Fruit fly (Drosophila melanogaster) whole organism, embryonic: ENCODE measurements around the gene CG3662.

ENCODE experiments used
- B-H1 ChIP-seq: fragments of 200-800 bp; sonication (Bioruptor generic); IDR thresholded peaks from 3 replicates; pipeline ENCODE4 v1.3.6; 2022; ENCODE audit warnings: missing biosample characterization, missing genetic modification characterization
- B-H2 ChIP-seq: fragments of 200-800 bp; sonication (Bioruptor generic); optimal IDR thresholded peaks from 2 replicates; lab custom pipeline; 2018; ENCODE audit warnings: missing biosample characterization, mild to moderate bottlenecking, missing genetic modification characterization
- CG10959 ChIP-seq: fragments of 200-800 bp; sonication (Bioruptor generic); IDR thresholded peaks from 2 replicates; pipeline ENCODE4 v1.3.6; 2022; ENCODE audit warnings: missing biosample characterization, missing genetic modification characterization
- CG11398 ChIP-seq: fragments of 200-800 bp; sonication (Bioruptor generic); optimal IDR thresholded peaks from 2 replicates; lab custom pipeline; 2016; ENCODE audit warnings: missing biosample characterization, missing genetic modification characterization
- CG11723 ChIP-seq: fragments of 200-800 bp; sonication (Bioruptor generic); optimal IDR thresholded peaks from 2 replicates; lab custom pipeline; 2017; ENCODE audit warnings: missing biosample characterization, mild to moderate bottlenecking, missing genetic modification characterization
- CG12942 ChIP-seq: fragments of 200-800 bp; sonication (Bioruptor generic); optimal IDR thresholded peaks from 3 replicates; lab custom pipeline; 2016; ENCODE audit warnings: missing biosample characterization, missing genetic modification characterization
- CG13894 ChIP-seq: fragments of 200-800 bp; sonication (Bioruptor generic); optimal IDR thresholded peaks from 3 replicates; lab custom pipeline; 2018; ENCODE audit warnings: missing biosample characterization, mild to moderate bottlenecking, missing genetic modification characterization, moderate library complexity
- CG14965 ChIP-seq: fragments of 200-800 bp; sonication (Bioruptor generic); optimal IDR thresholded peaks from 2 replicates; lab custom pipeline; 2016; ENCODE audit warnings: missing biosample characterization, missing genetic modification characterization, borderline replicate concordance
- CG1602 ChIP-seq: fragments of 200-800 bp; sonication (Bioruptor generic); optimal IDR thresholded peaks from 3 replicates; lab custom pipeline; 2016; ENCODE audit warnings: missing biosample characterization, missing genetic modification characterization
- CG1647 ChIP-seq: fragments of 200-800 bp; sonication (Bioruptor generic); optimal IDR thresholded peaks from 3 replicates; lab custom pipeline; 2016; ENCODE audit warnings: missing biosample characterization, missing genetic modification characterization
- CG17328 ChIP-seq: fragments of 200-800 bp; sonication (Bioruptor generic); IDR thresholded peaks from 2 replicates; pipeline ENCODE4 v1.3.6; 2022; ENCODE audit warnings: missing biosample characterization, missing genetic modification characterization
- CG2199 ChIP-seq: fragments of 200-800 bp; sonication (Bioruptor generic); IDR thresholded peaks from 3 replicates; pipeline ENCODE4 v1.3.6; 2022; ENCODE audit warnings: missing biosample characterization, missing genetic modification characterization
- CG2712 ChIP-seq: fragments of 200-800 bp; optimal IDR thresholded peaks from 3 replicates; lab custom pipeline; 2019; ENCODE audit warnings: missing biosample characterization, mild to moderate bottlenecking, missing genetic modification characterization, moderate library complexity
- CG3065 ChIP-seq: fragments of 200-800 bp; sonication (Bioruptor generic); optimal IDR thresholded peaks from 2 replicates; lab custom pipeline; 2016; ENCODE audit warnings: missing biosample characterization, missing genetic modification characterization
- CG31441 ChIP-seq: fragments of 200-800 bp; sonication (Bioruptor generic); IDR thresholded peaks from 2 replicates; pipeline ENCODE4 v1.3.6; 2022; ENCODE audit warnings: missing biosample characterization, missing genetic modification characterization
- CG3163 ChIP-seq: fragments of 200-800 bp; sonication (Bioruptor generic); optimal IDR thresholded peaks from 3 replicates; lab custom pipeline; 2016; ENCODE audit warnings: missing biosample characterization, missing genetic modification characterization
- CG4617 ChIP-seq: fragments of 200-800 bp; sonication (Bioruptor generic); optimal IDR thresholded peaks from 3 replicates; lab custom pipeline; 2016; ENCODE audit warnings: missing biosample characterization, missing genetic modification characterization, borderline replicate concordance
- CG5180 ChIP-seq: fragments of 200-800 bp; sonication (Bioruptor generic); optimal IDR thresholded peaks from 3 replicates; lab custom pipeline; 2017; ENCODE audit warnings: missing biosample characterization, missing genetic modification characterization, mild to moderate bottlenecking, moderate library complexity, missing genetic modification reagents
- CG9609 ChIP-seq: fragments of 200-800 bp; sonication (Bioruptor generic); optimal IDR thresholded peaks from 3 replicates; lab custom pipeline; 2016; ENCODE audit warnings: missing biosample characterization, missing genetic modification characterization
- Camta ChIP-seq: fragments of 200-800 bp; sonication (Bioruptor generic); optimal IDR thresholded peaks from 2 replicates; lab custom pipeline; 2016; ENCODE audit warnings: missing biosample characterization, missing genetic modification characterization
- Dip2 ChIP-seq: fragments of 200-800 bp; sonication (Bioruptor generic); IDR thresholded peaks from 2 replicates; pipeline ENCODE4 v1.3.6; 2022; ENCODE audit warnings: missing biosample characterization, missing genetic modification characterization
- Eip74EF ChIP-seq, 2 experiments: fragments of 200-800 bp in 1 of 2; fragments of >200 bp in 1 of 2; sonication (Bioruptor generic) in 1 of 2; optimal IDR thresholded peaks; 2 replicates each; lab custom pipeline; 2017 to 2019; ENCODE audit warnings: missing biosample characterization in 2 of 2, missing genetic modification characterization in 2 of 2, mild to moderate bottlenecking in 1 of 2, moderate library complexity in 1 of 2
- Hand ChIP-seq: fragments of 200-800 bp; sonication (Bioruptor generic); optimal IDR thresholded peaks from 2 replicates; lab custom pipeline; 2017; ENCODE audit warnings: mild to moderate bottlenecking, missing biosample characterization, missing genetic modification reagents, missing genetic modification characterization
- HmgZ ChIP-seq: fragments of 200-800 bp; sonication (Bioruptor generic); optimal IDR thresholded peaks from 2 replicates; lab custom pipeline; 2018; ENCODE audit warnings: missing biosample characterization, mild to moderate bottlenecking, missing genetic modification characterization
- Hmr ChIP-seq: fragments of 200-800 bp; sonication (Bioruptor generic); optimal IDR thresholded peaks from 3 replicates; lab custom pipeline; 2017; ENCODE audit warnings: mild to moderate bottlenecking, missing biosample characterization, missing genetic modification reagents, missing genetic modification characterization
- Lim3 ChIP-seq: fragments of 200-800 bp; sonication (Bioruptor generic); IDR thresholded peaks from 2 replicates; pipeline ENCODE4 v1.3.6; 2022; ENCODE audit warnings: missing biosample characterization, missing genetic modification characterization
- NFAT ChIP-seq: fragments of 200-800 bp; sonication (Bioruptor generic); IDR thresholded peaks from 2 replicates; pipeline ENCODE4 v1.3.6; 2022; ENCODE audit warnings: missing biosample characterization, missing genetic modification characterization
- Oli ChIP-seq: fragments of 200-800 bp; sonication (Bioruptor generic); optimal IDR thresholded peaks from 2 replicates; lab custom pipeline; 2018; ENCODE audit warnings: missing biosample characterization, mild to moderate bottlenecking, missing genetic modification characterization, moderate library complexity
- PHDP ChIP-seq: fragments of 200-800 bp; sonication (Bioruptor generic); optimal IDR thresholded peaks from 3 replicates; lab custom pipeline; 2018; ENCODE audit warnings: missing biosample characterization, mild to moderate bottlenecking, missing genetic modification characterization, moderate library complexity
- Ravus ChIP-seq: fragments of 200-800 bp; sonication (Bioruptor generic); IDR thresholded peaks from 2 replicates; pipeline ENCODE4 v1.3.6; 2022; ENCODE audit warnings: missing biosample characterization, missing genetic modification characterization
- Sry-β ChIP-seq: fragments of 200-800 bp; sonication (Bioruptor generic); optimal IDR thresholded peaks from 2 replicates; lab custom pipeline; 2018; ENCODE audit warnings: missing biosample characterization, mild to moderate bottlenecking, missing genetic modification characterization, moderate library complexity
- Ssrp ChIP-seq: fragments of 200-800 bp; sonication (Bioruptor generic); optimal IDR thresholded peaks from 2 replicates; lab custom pipeline; 2018; ENCODE audit warnings: missing biosample characterization, mild to moderate bottlenecking, missing genetic modification characterization, moderate library complexity
- Vsx1 ChIP-seq: fragments of 200-800 bp; sonication (Bioruptor generic); optimal IDR thresholded peaks from 2 replicates; lab custom pipeline; 2017; ENCODE audit warnings: missing biosample characterization, mild to moderate bottlenecking, missing genetic modification characterization, missing genetic modification reagents
- bab2 ChIP-seq: fragments of 200-800 bp; sonication (Bioruptor generic); optimal IDR thresholded peaks from 2 replicates; lab custom pipeline; 2016; ENCODE audit warnings: missing biosample characterization, missing genetic modification characterization
- bcd ChIP-seq: fragments of 200-800 bp; sonication (Bioruptor generic); optimal IDR thresholded peaks from 2 replicates; lab custom pipeline; 2017; ENCODE audit warnings: missing biosample characterization, mild to moderate bottlenecking, missing genetic modification characterization
- cas ChIP-seq: fragments of 200-800 bp; sonication (Bioruptor generic); IDR thresholded peaks from 2 replicates; pipeline ENCODE4 v1.3.6; 2022; ENCODE audit warnings: missing biosample characterization, missing genetic modification characterization
- corto ChIP-seq: fragments of 200-800 bp; sonication (Bioruptor generic); optimal IDR thresholded peaks from 2 replicates; lab custom pipeline; 2016; ENCODE audit warnings: missing biosample characterization, mild to moderate bottlenecking, missing genetic modification characterization, moderate library complexity
- crol ChIP-seq: fragments of 200-800 bp; sonication (Bioruptor generic); IDR thresholded peaks from 2 replicates; pipeline ENCODE4 v1.3.6; 2022; ENCODE audit warnings: missing biosample characterization, missing genetic modification characterization
- disco-r ChIP-seq: fragments of 200-800 bp; sonication (Bioruptor generic); optimal IDR thresholded peaks from 2 replicates; lab custom pipeline; 2016; ENCODE audit warnings: missing biosample characterization, missing genetic modification characterization
- dm ChIP-seq: fragments of 200-800 bp; sonication (Bioruptor generic); optimal IDR thresholded peaks from 3 replicates; lab custom pipeline; 2016; ENCODE audit warnings: missing biosample characterization, missing genetic modification characterization
- eve ChIP-seq, 2 experiments: fragments of >200 bp; optimal IDR thresholded peaks; 2 replicates each; lab custom pipeline; 2017; ENCODE audit warnings: missing biosample characterization in 2 of 2, missing genetic modification characterization in 2 of 2
- gem ChIP-seq: fragments of 200-800 bp; sonication (Bioruptor generic); optimal IDR thresholded peaks from 2 replicates; lab custom pipeline; 2019; ENCODE audit warnings: missing biosample characterization, mild to moderate bottlenecking, missing genetic modification characterization, moderate library complexity
- grau ChIP-seq: fragments of 200-800 bp; optimal IDR thresholded peaks from 3 replicates; lab custom pipeline; 2019; ENCODE audit warnings: missing biosample characterization, mild to moderate bottlenecking, missing genetic modification characterization, moderate library complexity
- sc ChIP-seq, 3 experiments: fragments of >200 bp in 2 of 3; fragments of 200-800 bp in 1 of 3; sonication (Bioruptor generic) in 1 of 3; optimal IDR thresholded peaks; 2 replicates in 2 of 3; 3 replicates in 1 of 3; lab custom pipeline; 2017; ENCODE audit warnings: mild to moderate bottlenecking in 1 of 3, missing biosample characterization in 1 of 3, missing genetic modification characterization in 1 of 3, missing genetic modification reagents in 1 of 3
- sd ChIP-seq: fragments of 200-800 bp; sonication (Bioruptor generic); optimal IDR thresholded peaks from 3 replicates; lab custom pipeline; 2018; ENCODE audit warnings: missing biosample characterization, mild to moderate bottlenecking, missing genetic modification characterization, moderate library complexity
- shn ChIP-seq: fragments of 200-800 bp; sonication (Bioruptor generic); optimal IDR thresholded peaks from 3 replicates; lab custom pipeline; 2016; ENCODE audit warnings: missing biosample characterization, missing genetic modification characterization
- sr ChIP-seq: fragments of 200-800 bp; sonication (Bioruptor generic); IDR thresholded peaks from 3 replicates; pipeline ENCODE4 v1.3.6; 2022; ENCODE audit warnings: missing biosample characterization, missing genetic modification characterization
- trh ChIP-seq: fragments of 200-800 bp; sonication (Bioruptor generic); optimal IDR thresholded peaks from 2 replicates; lab custom pipeline; 2016; ENCODE audit warnings: missing biosample characterization, missing genetic modification characterization
- zf30C ChIP-seq: fragments of 200-800 bp; sonication (Bioruptor generic); optimal IDR thresholded peaks from 3 replicates; lab custom pipeline; 2018; ENCODE audit warnings: missing biosample characterization, mild to moderate bottlenecking, missing genetic modification characterization

Gene CG3662

DNA sequence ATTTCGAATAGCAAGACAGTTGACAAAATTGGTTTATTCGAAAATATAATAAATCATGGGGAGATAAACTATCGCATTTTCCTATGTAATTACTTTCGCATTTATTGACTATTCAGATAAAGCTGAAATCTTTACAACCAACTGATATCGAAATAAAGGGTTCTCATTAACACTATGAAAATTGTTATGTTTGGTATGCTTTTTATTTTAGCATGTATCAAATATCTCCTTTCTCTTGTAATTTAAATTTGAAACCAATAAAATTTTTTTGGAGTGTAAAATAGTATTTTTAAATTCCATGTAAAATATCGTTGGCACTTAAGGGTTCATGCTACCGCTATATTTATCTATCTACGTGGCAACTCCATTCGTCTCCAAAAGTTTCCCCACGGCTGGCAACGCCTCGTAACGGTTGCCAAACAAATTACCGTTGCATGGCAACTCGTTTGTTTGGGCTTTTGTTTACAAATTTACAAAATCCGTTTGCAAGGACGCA lies 34.0 kb downstream of the CG3662 start, which contains the start of gene CG13949 (continued):
- TF ChIP-seq Sry-β (GFP tag; lab: Kevin White, UChicago), result no peak
- TF ChIP-seq CG12942 (GFP tag; lab: Kevin White, UChicago), result peak; percentile 37
- peak; percentile 51 for TF ChIP-seq bab2 (GFP tag; lab: Kevin White, UChicago)
- no peak for TF ChIP-seq CG1647 (GFP tag; lab: Kevin White, UChicago)
- peak; percentile 8 for TF ChIP-seq CG4617 (GFP tag; lab: Kevin White, UChicago)
- TF ChIP-seq disco-r (GFP tag; lab: Kevin White, UChicago), result peak; percentile 47
- no peak for TF ChIP-seq CG3065 (GFP tag; lab: Kevin White, UChicago)
- TF ChIP-seq CG2712 (tag; lab: Kevin White, UChicago), result peak; percentile 70
- no peak for TF ChIP-seq corto
- TF ChIP-seq Hmr (GFP tag; lab: Kevin White, UChicago), result peak; percentile 94
- peak; percentile 73 for TF ChIP-seq CG17328 (GFP tag; lab: Robert Waterston, UW)
- TF ChIP-seq Ssrp (tag; lab: Kevin White, UChicago), result peak; percentile 20
- peak; percentile 59 for TF ChIP-seq shn (GFP tag; lab: Kevin White, UChicago)
- peak; percentile 25 for TF ChIP-seq B-H2 (GFP tag; lab: Kevin White, UChicago)
- TF ChIP-seq cas, result peak; percentile 34; the same call in 1 of the 2 replicates
- peak; percentile 60 for TF ChIP-seq Hand (GFP tag; lab: Kevin White, UChicago)
- peak; percentile 4 for TF ChIP-seq Camta
- no peak for TF ChIP-seq Dip2 (GFP tag; lab: Robert Waterston, UW)
- TF ChIP-seq dm (GFP tag; lab: Kevin White, UChicago), result peak; percentile 25
- TF ChIP-seq sr (GFP tag; lab: Robert Waterston, UW), result no peak
- peak; percentile 73 for TF ChIP-seq B-H1 (GFP tag; lab: Robert Waterston, UW)
- TF ChIP-seq CG3163 (GFP tag; lab: Kevin White, UChicago), result peak; percentile 39
- TF ChIP-seq zf30C (GFP tag; lab: Kevin White, UChicago), result peak; percentile 85
- no peak for TF ChIP-seq CG11723 (GFP tag; lab: Kevin White, UChicago)
- TF ChIP-seq eve (GFP tag; optimal IDR thresholded peaks at IDR 0.05; lab: Kevin White, UChicago), result no peak
- TF ChIP-seq bcd, result peak; percentile 45
- peak; percentile 81 for TF ChIP-seq gem (tag; lab: Kevin White, UChicago)
- TF ChIP-seq NFAT, result peak; percentile 79
- peak; percentile 15 for TF ChIP-seq Oli (tag; lab: Kevin White, UChicago)
- TF ChIP-seq crol (GFP tag; lab: Robert Waterston, UW), result no peak
- peak; percentile 54 for TF ChIP-seq CG11398
- peak in 1 of 2 experiments; percentile 27 for TF ChIP-seq Eip74EF (GFP tag; optimal IDR thresholded peaks at IDR 0.05; lab: Kevin White, UChicago)
- peak; percentile 84 for TF ChIP-seq PHDP (tag; lab: Kevin White, UChicago)
- TF ChIP-seq grau, result peak; percentile 68
- peak; percentile 12 for TF ChIP-seq CG5180 (GFP tag; lab: Kevin White, UChicago)
- no peak for TF ChIP-seq Lim3
- no peak for TF ChIP-seq trh
- peak; percentile 51 for TF ChIP-seq CG9609
- TF ChIP-seq CG1602, result peak; percentile 16
- TF ChIP-seq CG13894, result peak; percentile 63
- TF ChIP-seq HmgZ (tag; lab: Kevin White, UChicago), result peak; percentile 85
- peak; percentile 99 for TF ChIP-seq CG10959 (GFP tag; lab: Robert Waterston, UW)
- TF ChIP-seq sc (optimal IDR thresholded peaks at IDR 0.05; lab: Kevin White, UChicago), result no peak
- no peak for TF ChIP-seq sc (GFP tag; optimal IDR thresholded peaks at IDR 0.05; lab: Kevin White, UChicago)
- TF ChIP-seq Ravus (GFP tag; lab: Robert Waterston, UW), result peak; percentile 35
- TF ChIP-seq CG14965 (GFP tag; lab: Kevin White, UChicago), result no peak
- TF ChIP-seq sd (tag; lab: Kevin White, UChicago), result peak; percentile 53
- peak; percentile 72; the same call in 2 of the 3 replicates for TF ChIP-seq CG2199
- no peak for TF ChIP-seq Vsx1 (GFP tag; lab: Kevin White, UChicago)
- peak; percentile 59 for TF ChIP-seq CG31441 (GFP tag; lab: Robert Waterston, UW)
